Fruit fly (Drosophila melanogaster): ENCODE data around the gene CG31200.

dm6 chr3R:20779969-20780368 is 34.8 kb upstream of the CG31200 start:
- no peak for TF ChIP-seq Hr39 (GFP tag; optimal IDR thresholded peaks at IDR 0.05)
- no peak for TF ChIP-seq fkh (GFP tag; optimal IDR thresholded peaks at IDR 0.05)
- peak; percentile 76 for TF ChIP-seq CG16779 (tag; optimal IDR thresholded peaks at IDR 0.05)
- no peak for TF ChIP-seq Sox15 (GFP tag; optimal IDR thresholded peaks at IDR 0.05)
- peak; percentile 18 for TF ChIP-seq CG8632 (GFP tag; optimal IDR thresholded peaks at IDR 0.05)
- peak; percentile 82 for TF ChIP-seq Blimp-1 (GFP tag; optimal IDR thresholded peaks at IDR 0.05)
- peak; percentile 61 for TF ChIP-seq Eip75B (GFP tag; optimal IDR thresholded peaks at IDR 0.05)

Data from whole organism, prepupa.